Worm (Caenorhabditis elegans): ENCODE results near the gene mrpl-22.

mrpl-22 gene

DNA sequence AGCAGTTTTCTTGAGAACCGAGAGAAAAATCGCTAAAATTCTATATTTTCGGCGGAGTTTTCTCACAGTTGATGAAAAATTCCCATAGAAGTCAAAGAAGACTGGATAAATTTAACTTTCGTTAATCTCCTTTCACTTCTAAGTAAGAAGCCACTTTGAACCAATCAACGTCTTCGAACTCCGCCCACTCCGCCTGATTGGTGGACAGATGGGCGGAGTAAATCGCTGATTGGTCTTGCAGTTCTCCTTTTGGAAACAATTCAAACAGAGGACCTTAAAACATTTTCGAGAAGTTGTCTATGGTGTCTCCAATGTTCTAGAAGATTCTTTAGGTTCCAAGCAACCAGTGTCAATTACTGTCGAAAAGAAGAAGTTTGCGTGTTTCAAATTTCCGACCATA, 43.1 kb downstream of the mrpl-22 start:
- TF ChIP-seq dao-5 (tag; optimal IDR thresholded peaks at IDR 0.05) (no peak), W03F9.2 (tag; optimal IDR thresholded peaks at IDR 0.05) (no peak), him-1 (tag; optimal IDR thresholded peaks at IDR 0.05) (no peak)

DNA sequence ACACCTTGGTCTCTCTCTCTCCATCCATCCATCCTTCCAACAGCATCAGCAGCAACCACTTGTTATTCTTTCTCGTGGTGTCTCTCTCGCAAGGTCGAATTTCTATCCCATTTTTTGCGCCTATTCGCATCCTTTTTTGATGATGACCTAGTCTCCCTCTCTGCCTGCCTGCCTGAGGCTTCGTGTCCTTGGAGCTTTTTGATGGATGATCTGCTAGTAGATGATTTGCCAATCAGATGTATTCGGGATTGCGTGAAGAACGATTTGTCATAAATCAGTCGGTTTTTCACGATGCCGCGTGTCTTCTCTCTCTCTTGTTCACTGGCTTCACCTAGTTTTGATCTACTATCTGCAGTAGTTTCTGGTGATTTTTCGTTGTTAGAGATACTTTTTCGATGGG, 46.0 kb downstream of the mrpl-22 start:
- TF ChIP-seq W03F9.2 (tag; optimal IDR thresholded peaks at IDR 0.05), result no peak
- TF ChIP-seq him-1 (tag; optimal IDR thresholded peaks at IDR 0.05), result no peak
- TF ChIP-seq dao-5 (tag; optimal IDR thresholded peaks at IDR 0.05), result no peak

DNA sequence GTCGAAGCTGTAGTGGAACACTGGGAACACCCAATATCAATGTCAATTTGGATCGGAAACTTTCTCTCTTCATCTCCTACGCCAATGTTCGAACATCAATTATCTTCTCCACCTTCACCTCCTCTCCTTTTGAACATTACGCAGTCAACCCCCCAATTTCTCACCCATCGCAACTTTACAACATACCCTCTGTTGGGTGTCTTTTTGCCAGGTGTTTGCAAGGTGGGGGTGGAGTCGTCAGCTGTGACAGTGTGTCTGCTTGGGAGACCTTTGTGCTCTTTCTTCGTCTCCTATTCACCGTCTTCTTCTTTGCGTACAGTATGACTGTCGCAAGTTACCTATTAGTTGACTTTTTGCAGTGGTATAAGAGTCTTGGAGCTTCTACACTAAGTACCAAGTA, 51.4 kb downstream of the mrpl-22 start:
- TF ChIP-seq him-1 (tag; optimal IDR thresholded peaks at IDR 0.05) (no peak), dao-5 (tag; optimal IDR thresholded peaks at IDR 0.05) (no peak), W03F9.2 (tag; optimal IDR thresholded peaks at IDR 0.05) (no peak)

Measured in whole organism, L4/young adult.